Worm (Caenorhabditis elegans): Measurements from ENCODE around the gene ZC132.11.

DNA sequence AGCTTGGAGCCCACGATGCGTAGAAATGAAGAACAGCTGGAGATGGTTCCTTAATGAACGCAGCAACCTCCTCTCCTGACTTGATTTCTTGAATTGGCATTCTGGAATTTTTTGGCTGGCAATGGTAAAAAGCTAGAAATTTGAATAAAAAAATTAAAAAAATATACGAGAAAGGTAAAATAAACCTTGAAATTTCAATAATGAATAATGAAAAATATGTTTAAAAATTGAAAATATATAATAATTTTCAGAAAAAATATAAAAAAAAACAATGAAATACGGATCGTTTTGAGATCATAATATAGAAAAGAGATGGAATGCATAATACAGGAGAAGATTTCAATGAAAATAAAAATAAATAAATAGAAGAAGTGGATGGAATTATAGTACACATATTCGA lies 42.7 kb upstream of the ZC132.11 start, which contains the start of gene glrx-3:
- TF ChIP-seq ztf-23 (GFP tag; IDR thresholded peaks at IDR 0.05): no peak
- TF ChIP-seq T22C8.4 (GFP tag; IDR thresholded peaks at IDR 0.05): no peak
- TF ChIP-seq tab-1 (GFP tag; IDR thresholded peaks at IDR 0.05): no peak
- TF ChIP-seq ztf-29 (GFP tag; IDR thresholded peaks at IDR 0.05): no peak
- TF ChIP-seq klf-2 (GFP tag; conservative IDR thresholded peaks at IDR 0.05): no peak
- TF ChIP-seq med-1 (GFP tag; optimal IDR thresholded peaks at IDR 0.05; ENCODE audit: insufficient read depth): no peak
- TF ChIP-seq ref-1 (GFP tag; conservative IDR thresholded peaks at IDR 0.05): no peak

Measured in whole organism, midembryonic.